Fruit fly (Drosophila melanogaster): ENCODE measurements around the gene nrv2.

Gene nrv2

DNA sequence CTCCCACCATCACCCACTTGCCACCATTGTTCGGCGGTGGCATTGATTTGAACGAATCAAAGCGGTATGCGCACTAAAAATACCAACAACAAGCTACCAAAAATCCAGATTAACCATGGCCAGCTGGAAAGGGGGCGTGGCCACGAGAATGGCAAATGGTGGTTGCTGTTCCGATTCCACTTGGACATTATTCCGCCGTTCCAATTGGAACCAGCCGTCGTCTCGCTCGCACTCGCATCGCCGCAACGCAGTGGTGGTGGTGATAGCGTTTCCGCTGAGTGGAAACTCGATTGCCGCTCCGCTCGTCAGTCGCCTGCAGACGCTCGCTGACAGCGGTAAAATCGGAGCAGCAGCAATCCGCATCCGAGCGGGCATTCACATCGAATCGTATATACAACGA, 23.0 kb upstream of the nrv2 start, which contains the start of gene sens-2 (continued):
- no peak for TF ChIP-seq Hsf (GFP tag; optimal IDR thresholded peaks at IDR 0.05)
- no peak for TF ChIP-seq sc (optimal IDR thresholded peaks at IDR 0.05)
- no peak for TF ChIP-seq sc (GFP tag; optimal IDR thresholded peaks at IDR 0.05)
- peak; percentile 5 for TF ChIP-seq NfI (GFP tag; optimal IDR thresholded peaks at IDR 0.05)
- TF ChIP-seq peb (GFP tag; IDR thresholded peaks at IDR 0.05) = no peak
- no peak for TF ChIP-seq tna (GFP tag; IDR thresholded peaks at IDR 0.05; ENCODE audit: partially characterized antibody)
- TF ChIP-seq Chrac-16 (GFP tag; optimal IDR thresholded peaks at IDR 0.05) = no peak
- no peak for TF ChIP-seq Oli (tag; optimal IDR thresholded peaks at IDR 0.05)
- TF ChIP-seq ro (GFP tag; IDR thresholded peaks at IDR 0.05) = no peak
- peak; percentile 74; the same call in 1 of the 4 replicates for TF ChIP-seq chinmo (GFP tag; IDR thresholded peaks at IDR 0.05; ENCODE audit: partially characterized antibody)
- no peak for TF ChIP-seq TFAM (GFP tag; optimal IDR thresholded peaks at IDR 0.05)
- TF ChIP-seq pros (GFP tag; optimal IDR thresholded peaks at IDR 0.05) = no peak
- 0 out of 3 replicates have a peak, but pooled peaks have one; percentile 26 for TF ChIP-seq CG11695 (GFP tag; IDR thresholded peaks at IDR 0.05)
- TF ChIP-seq CG3726 (GFP tag; IDR thresholded peaks at IDR 0.05) = no peak
- TF ChIP-seq amos (GFP tag; IDR thresholded peaks at IDR 0.05; ENCODE audit: partially characterized antibody) = no peak; the same call in 1 of the 2 replicates
- TF ChIP-seq CG17328 (GFP tag; IDR thresholded peaks at IDR 0.05) = no peak
- TF ChIP-seq Dll (GFP tag; IDR thresholded peaks at IDR 0.05; ENCODE audit: partially characterized antibody) = no peak
- no peak for TF ChIP-seq NK7.1 (GFP tag; optimal IDR thresholded peaks at IDR 0.05)
- no peak for TF ChIP-seq CG14965 (GFP tag; optimal IDR thresholded peaks at IDR 0.05; ENCODE audit: borderline replicate concordance)
- no peak for TF ChIP-seq CG43689 (GFP tag; IDR thresholded peaks at IDR 0.05)
- TF ChIP-seq Oaz (GFP tag; IDR thresholded peaks at IDR 0.05) = no peak
- no peak for TF ChIP-seq Aef1 (GFP tag; IDR thresholded peaks at IDR 0.05)
- TF ChIP-seq ind (GFP tag; optimal IDR thresholded peaks at IDR 0.05) = no peak
- TF ChIP-seq pb (GFP tag; optimal IDR thresholded peaks at IDR 0.05) = no peak
- TF ChIP-seq CG7357 (GFP tag; IDR thresholded peaks at IDR 0.05) = no peak
- no peak for TF ChIP-seq unc-4 (GFP tag; IDR thresholded peaks at IDR 0.05; ENCODE audit: partially characterized antibody)
- no peak for TF ChIP-seq CG15514 (GFP tag; optimal IDR thresholded peaks at IDR 0.05)
- TF ChIP-seq Gug (GFP tag; IDR thresholded peaks at IDR 0.05) = no peak
- TF ChIP-seq Hmr (GFP tag; optimal IDR thresholded peaks at IDR 0.05) = no peak
- TF ChIP-seq CG8290 (GFP tag; optimal IDR thresholded peaks at IDR 0.05) = no peak
- peak in 1 of 2 experiments; percentile 29 for TF ChIP-seq CG8290 (tag; optimal IDR thresholded peaks at IDR 0.05)
- no peak for TF ChIP-seq Gsc (GFP tag; IDR thresholded peaks at IDR 0.05)
- no peak for TF ChIP-seq CG12659 (GFP tag; optimal IDR thresholded peaks at IDR 0.05)
- no peak for TF ChIP-seq Kr (GFP tag; optimal IDR thresholded peaks at IDR 0.05)
- TF ChIP-seq Atf-2 (GFP tag; optimal IDR thresholded peaks at IDR 0.05) = no peak
- no peak for TF ChIP-seq pho (GFP tag; optimal IDR thresholded peaks at IDR 0.05)
- no peak for TF ChIP-seq danr (GFP tag; IDR thresholded peaks at IDR 0.05)
- no peak for TF ChIP-seq slbo (GFP tag; IDR thresholded peaks at IDR 0.05)
- no peak for TF ChIP-seq exex (tag; optimal IDR thresholded peaks at IDR 0.05)
- TF ChIP-seq gcm (GFP tag; optimal IDR thresholded peaks at IDR 0.05) = peak; percentile 17
- 0 out of 2 replicates have a peak, but pooled peaks have one; percentile 33 for TF ChIP-seq bbx (GFP tag; IDR thresholded peaks at IDR 0.05; ENCODE audit: partially characterized antibody)
- no peak for TF ChIP-seq CG8388 (GFP tag; optimal IDR thresholded peaks at IDR 0.05)
- TF ChIP-seq cwo (GFP tag; optimal IDR thresholded peaks at IDR 0.05) = no peak
- no peak for TF ChIP-seq CG34376 (GFP tag; optimal IDR thresholded peaks at IDR 0.05)
- TF ChIP-seq CG7556 (GFP tag; optimal IDR thresholded peaks at IDR 0.05) = no peak
- TF ChIP-seq Atf6 (GFP tag; IDR thresholded peaks at IDR 0.05) = no peak
- TF ChIP-seq HmgD (GFP tag; optimal IDR thresholded peaks at IDR 0.05) = no peak
- TF ChIP-seq ac (GFP tag; optimal IDR thresholded peaks at IDR 0.05) = no peak
- no peak for TF ChIP-seq CG11560 (tag; IDR thresholded peaks at IDR 0.05)
- TF ChIP-seq shn (GFP tag; optimal IDR thresholded peaks at IDR 0.05) = no peak
- no peak; the same call in 2 of the 3 replicates for TF ChIP-seq row (GFP tag; IDR thresholded peaks at IDR 0.05)
- TF ChIP-seq Jarid2 (GFP tag; optimal IDR thresholded peaks at IDR 0.05) = peak; percentile 89
